Comparison of ENCODE assay signal across 1 worm cellular context in genomic region chrII:7806872-7807271, ce11.
A peak's percentile ranks its signal among the peaks of the same experiment; 100 is the strongest.
TF ChIP-seq lines count a peak whose summit lies in the region.

No protein-coding gene starts in this region.

TF ChIP-seq in whole organism, L1 larva, 84 proteins besides CTCF, POLR2A, EP300 and RAD21 (continued from another document):
- TF ChIP-seq nhr-76 (tag; optimal IDR thresholded peaks at IDR 0.05; lab: Kevin White, UChicago): no peak
- TF ChIP-seq hpl-2 (GFP tag; optimal IDR thresholded peaks at IDR 0.05; lab: Kevin White, UChicago): no peak
- TF ChIP-seq pag-3 (tag; optimal IDR thresholded peaks at IDR 0.05; lab: Kevin White, UChicago; ENCODE audit: borderline replicate concordance, insufficient read depth): peak; percentile 28
- TF ChIP-seq nhr-20 (tag; optimal IDR thresholded peaks at IDR 0.05; lab: Kevin White, UChicago): peak; percentile 76
- no peak for TF ChIP-seq hlh-17 (GFP tag; optimal IDR thresholded peaks at IDR 0.05; lab: Kevin White, UChicago; ENCODE audit: borderline replicate concordance)
- TF ChIP-seq lin-15B (tag; optimal IDR thresholded peaks at IDR 0.05; lab: Kevin White, UChicago): no peak
- TF ChIP-seq lin-35 (GFP tag; optimal IDR thresholded peaks at IDR 0.05; lab: Kevin White, UChicago): peak; percentile 35 to 91
- no peak for TF ChIP-seq alr-1 (tag; optimal IDR thresholded peaks at IDR 0.05; lab: Kevin White, UChicago; ENCODE audit: borderline replicate concordance)
- TF ChIP-seq dsc-1 (tag; optimal IDR thresholded peaks at IDR 0.05; lab: Kevin White, UChicago): no peak
- peak; percentile 96 for TF ChIP-seq blmp-1 (tag; optimal IDR thresholded peaks at IDR 0.05; lab: Kevin White, UChicago)
- no peak for TF ChIP-seq ces-1 (GFP tag; optimal IDR thresholded peaks at IDR 0.05; lab: Kevin White, UChicago)
- TF ChIP-seq lin-13 (GFP tag; optimal IDR thresholded peaks at IDR 0.05; lab: Kevin White, UChicago): peak; percentile 6
- no peak for TF ChIP-seq isw-1 (GFP tag; IDR thresholded peaks at IDR 0.05; lab: Robert Waterston, UW)
- TF ChIP-seq Y116A8C.19 (tag; optimal IDR thresholded peaks at IDR 0.05; lab: Kevin White, UChicago; ENCODE audit: borderline replicate concordance): no peak
- no peak for TF ChIP-seq ztf-11 (tag; optimal IDR thresholded peaks at IDR 0.05; lab: Kevin White, UChicago)
- no peak for TF ChIP-seq ets-5 (GFP tag; IDR thresholded peaks at IDR 0.05; lab: Robert Waterston, UW)
- peak; percentile 77 for TF ChIP-seq lin-14 (GFP tag; optimal IDR thresholded peaks at IDR 0.05; lab: Kevin White, UChicago)
- no peak for TF ChIP-seq unc-98 (GFP tag; IDR thresholded peaks at IDR 0.05; lab: Robert Waterston, UW)
- no peak for TF ChIP-seq vab-15 (tag; optimal IDR thresholded peaks at IDR 0.05; lab: Kevin White, UChicago)
- TF ChIP-seq nhr-47 (tag; optimal IDR thresholded peaks at IDR 0.05; lab: Kevin White, UChicago): peak; percentile 19
- TF ChIP-seq nhr-19 (GFP tag; conservative IDR thresholded peaks at IDR 0.05; lab: Robert Waterston, UW): peak; percentile 31
- TF ChIP-seq fkh-10 (GFP tag; optimal IDR thresholded peaks at IDR 0.05; lab: Kevin White, UChicago): no peak
- no peak for TF ChIP-seq fos-1 (tag; optimal IDR thresholded peaks at IDR 0.05; lab: Kevin White, UChicago)
- TF ChIP-seq nhr-90 (tag; optimal IDR thresholded peaks at IDR 0.05; lab: Kevin White, UChicago; ENCODE audit: poor library complexity): peak; percentile 19
- TF ChIP-seq lir-3 (tag; optimal IDR thresholded peaks at IDR 0.05; lab: Kevin White, UChicago; ENCODE audit: poor library complexity): no peak
- TF ChIP-seq zag-1 (tag; optimal IDR thresholded peaks at IDR 0.05; lab: Kevin White, UChicago): no peak
- TF ChIP-seq aha-1 (tag; optimal IDR thresholded peaks at IDR 0.05; lab: Kevin White, UChicago): no peak
- peak; percentile 52 for TF ChIP-seq snu-23 (GFP tag; optimal IDR thresholded peaks at IDR 0.05; lab: Kevin White, UChicago)
- no peak for TF ChIP-seq nhr-77 (tag; optimal IDR thresholded peaks at IDR 0.05; lab: Kevin White, UChicago)
- no peak for TF ChIP-seq unc-130 (tag; optimal IDR thresholded peaks at IDR 0.05; lab: Kevin White, UChicago)
- no peak for TF ChIP-seq unc-62 (GFP tag; optimal IDR thresholded peaks at IDR 0.05; lab: Kevin White, UChicago)
- TF ChIP-seq lin-39 (tag; optimal IDR thresholded peaks at IDR 0.05; lab: Kevin White, UChicago): no peak
- TF ChIP-seq xbp-1 (tag; optimal IDR thresholded peaks at IDR 0.05; lab: Kevin White, UChicago): no peak
- no peak for TF ChIP-seq unc-86 (tag; optimal IDR thresholded peaks at IDR 0.05; lab: Kevin White, UChicago)
- TF ChIP-seq irx-1 (tag; optimal IDR thresholded peaks at IDR 0.05; lab: Kevin White, UChicago): peak; percentile 36
- peak; percentile 6 for TF ChIP-seq swsn-7 (tag; optimal IDR thresholded peaks at IDR 0.05; lab: Kevin White, UChicago)
- peak in 1 of 2 experiments; percentile 16 for TF ChIP-seq lsy-2 (tag; optimal IDR thresholded peaks at IDR 0.05; lab: Kevin White, UChicago)
- TF ChIP-seq mep-1 (tag; optimal IDR thresholded peaks at IDR 0.05; lab: Kevin White, UChicago): peak; percentile 21
- no peak for TF ChIP-seq F16B12.6 (tag; optimal IDR thresholded peaks at IDR 0.05; lab: Kevin White, UChicago)
- TF ChIP-seq nhr-28 (tag; optimal IDR thresholded peaks at IDR 0.05; lab: Kevin White, UChicago): no peak
- TF ChIP-seq nhr-71 (tag; optimal IDR thresholded peaks at IDR 0.05; lab: Kevin White, UChicago): peak; percentile 74
- TF ChIP-seq egl-27 (tag; optimal IDR thresholded peaks at IDR 0.05; lab: Kevin White, UChicago): no peak
- no peak for TF ChIP-seq aly-2 (tag; optimal IDR thresholded peaks at IDR 0.05; lab: Kevin White, UChicago)
- TF ChIP-seq ceh-63 (GFP tag; optimal IDR thresholded peaks at IDR 0.05; lab: Kevin White, UChicago): no peak
- peak; percentile 68 to 79 (median 77) for TF ChIP-seq dpl-1 (GFP tag; optimal IDR thresholded peaks at IDR 0.05; lab: Kevin White, UChicago)
- TF ChIP-seq sptf-1 (tag; optimal IDR thresholded peaks at IDR 0.05; lab: Kevin White, UChicago): no peak
- no peak for TF ChIP-seq mab-9 (GFP tag; IDR thresholded peaks at IDR 0.05; lab: Robert Waterston, UW)
- peak; percentile 90 for TF ChIP-seq grh-1 (GFP tag; IDR thresholded peaks at IDR 0.05; lab: Robert Waterston, UW)
- no peak for TF ChIP-seq zip-4 (GFP tag; optimal IDR thresholded peaks at IDR 0.05; lab: Kevin White, UChicago)
- TF ChIP-seq ceh-8 (GFP tag; optimal IDR thresholded peaks at IDR 0.05; lab: Kevin White, UChicago): no peak
- peak in 2 of 6 experiments; percentile 23 to 28 for TF ChIP-seq elt-3 (tag; optimal IDR thresholded peaks at IDR 0.05; lab: Kevin White, UChicago)
- peak; percentile 98 for TF ChIP-seq nhr-85 (tag; lab: Kevin White, UChicago)
- no peak for TF ChIP-seq mef-2 (tag; optimal IDR thresholded peaks at IDR 0.05; lab: Kevin White, UChicago)
- TF ChIP-seq C04F5.9 (tag; optimal IDR thresholded peaks at IDR 0.05; lab: Kevin White, UChicago): no peak
- TF ChIP-seq nhr-237 (tag; optimal IDR thresholded peaks at IDR 0.05; lab: Kevin White, UChicago): no peak
- no peak for TF ChIP-seq skn-1 (tag; optimal IDR thresholded peaks at IDR 0.05; lab: Kevin White, UChicago)
- no peak for TF ChIP-seq ama-1 (optimal IDR thresholded peaks at IDR 0.05; lab: Kevin White, UChicago)
- peak; percentile 57 to 65 for TF ChIP-seq efl-1 (optimal IDR thresholded peaks at IDR 0.05; lab: Kevin White, UChicago)
- peak; percentile 75 to 97 for TF ChIP-seq efl-1 (GFP tag; optimal IDR thresholded peaks at IDR 0.05 in 1 of 2; lab: Kevin White, UChicago)
- no peak for TF ChIP-seq tbx-2 (tag; optimal IDR thresholded peaks at IDR 0.05; lab: Kevin White, UChicago)
- TF ChIP-seq pax-3 (tag; optimal IDR thresholded peaks at IDR 0.05; lab: Kevin White, UChicago): no peak
- TF ChIP-seq C16A3.4 (tag; optimal IDR thresholded peaks at IDR 0.05; lab: Kevin White, UChicago): no peak
